Worm (Caenorhabditis elegans): Measurements from ENCODE around the gene Y37E11B.6.

DNA sequence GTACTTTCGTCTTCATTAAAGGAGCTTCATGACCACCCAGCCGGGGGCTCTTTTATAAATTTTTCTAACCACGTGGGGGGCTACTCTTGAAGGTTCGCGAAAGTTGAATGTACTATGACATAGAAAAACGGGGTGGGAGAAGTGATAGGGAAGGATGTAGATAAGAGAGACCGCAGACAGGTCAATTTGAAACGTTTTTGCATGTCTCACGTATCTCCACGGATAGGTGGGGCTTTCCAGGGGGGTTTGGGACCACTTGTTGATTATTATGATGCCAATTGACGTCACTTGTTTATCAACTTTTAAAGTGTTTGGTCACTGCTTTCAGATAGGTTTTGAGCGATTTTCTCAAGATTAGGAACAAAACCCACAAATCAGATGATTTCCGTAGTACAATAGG lies 48.4 kb upstream of the Y37E11B.6 start:
- no peak for TF ChIP-seq snpc-4 (tag; optimal IDR thresholded peaks at IDR 0.05)
- TF ChIP-seq pha-4 (tag; optimal IDR thresholded peaks at IDR 0.05): no peak
- TF ChIP-seq unc-62 (GFP tag; optimal IDR thresholded peaks at IDR 0.05): no peak
- TF ChIP-seq daf-12 (tag; optimal IDR thresholded peaks at IDR 0.05): no peak
- TF ChIP-seq nhr-12 (tag; optimal IDR thresholded peaks at IDR 0.05): no peak
- peak; percentile 54 for TF ChIP-seq nfya-1 (tag; optimal IDR thresholded peaks at IDR 0.05; ENCODE audit: insufficient read depth)
- TF ChIP-seq nhr-76 (tag; optimal IDR thresholded peaks at IDR 0.05): no peak

All from whole organism, L3 larva.